Worm (Caenorhabditis elegans): ENCODE measurements around the gene Y53F4B.43.
A peak's percentile ranks its signal among the peaks of the same experiment; 100 is the strongest.

Y53F4B.43 gene

ce11 chrII:15010366-15011235 lies 22.3 kb downstream of the Y53F4B.43 start, which contains the start of the genes Y53F4B.9 and Y53F4B.11 (continued):
- no peak for TF ChIP-seq madf-10 (tag; optimal IDR thresholded peaks at IDR 0.05)
- TF ChIP-seq B0019.2 (GFP tag; conservative IDR thresholded peaks at IDR 0.05): peak; percentile 95
- TF ChIP-seq ceh-58 (GFP tag; IDR thresholded peaks at IDR 0.05): no peak
- TF ChIP-seq tbx-9 (tag; optimal IDR thresholded peaks at IDR 0.05; ENCODE audit: borderline replicate concordance): no peak
- TF ChIP-seq ceh-40 (GFP tag; IDR thresholded peaks at IDR 0.05): no peak
- no peak for TF ChIP-seq C06A6.2 (GFP tag; conservative IDR thresholded peaks at IDR 0.05)
- no peak for TF ChIP-seq gei-17 (GFP tag; optimal IDR thresholded peaks at IDR 0.05)
- peak; percentile 72 for TF ChIP-seq hmg-1.2 (GFP tag; IDR thresholded peaks at IDR 0.05)
- TF ChIP-seq tbp1 (GFP tag; optimal IDR thresholded peaks at IDR 0.05): peak; percentile 71
- 0 out of 2 replicates have a peak, but pooled peaks have one; percentile 13 for TF ChIP-seq Y79H2A.3 (GFP tag; conservative IDR thresholded peaks at IDR 0.05)
- no peak for TF ChIP-seq lag-1 (GFP tag; IDR thresholded peaks at IDR 0.05)
- TF ChIP-seq ztf-25 (GFP tag; IDR thresholded peaks at IDR 0.05): 0 out of 2 replicates have a peak, but pooled peaks have one; percentile 31
- no peak for TF ChIP-seq rpc-1 (optimal IDR thresholded peaks at IDR 0.05)
- no peak for TF ChIP-seq rpc-1 (tag; optimal IDR thresholded peaks at IDR 0.05)
- TF ChIP-seq F57A8.1 (GFP tag; optimal IDR thresholded peaks at IDR 0.05): no peak
- no peak for TF ChIP-seq ztf-3 (GFP tag; optimal IDR thresholded peaks at IDR 0.05)
- TF ChIP-seq Y53F4B.3 (GFP tag; IDR thresholded peaks at IDR 0.05): no peak
- no peak for TF ChIP-seq rec-8 (tag; optimal IDR thresholded peaks at IDR 0.05)
- no peak for TF ChIP-seq dpff-1 (tag; optimal IDR thresholded peaks at IDR 0.05)
- TF ChIP-seq Y67H2A.10 (GFP tag; conservative IDR thresholded peaks at IDR 0.05): no peak
- no peak for TF ChIP-seq hlh-26 (GFP tag; conservative IDR thresholded peaks at IDR 0.05)
- TF ChIP-seq C17E4.6 (GFP tag; IDR thresholded peaks at IDR 0.05): peak; percentile 73; the same call in 1 of the 2 replicates
- peak; percentile 99 for TF ChIP-seq madf-6 (GFP tag; IDR thresholded peaks at IDR 0.05)
- peak; percentile 89 to 97 (median 92) for TF ChIP-seq lin-35 (GFP tag; optimal IDR thresholded peaks at IDR 0.05)
- no peak for TF ChIP-seq ccch-3 (GFP tag; optimal IDR thresholded peaks at IDR 0.05)
- peak; percentile 55 for TF ChIP-seq him-1 (tag; optimal IDR thresholded peaks at IDR 0.05)
- TF ChIP-seq sea-2 (GFP tag; IDR thresholded peaks at IDR 0.05): no peak
- peak; percentile 94 for TF ChIP-seq hsf-1 (GFP tag; IDR thresholded peaks at IDR 0.05)
- TF ChIP-seq ceh-100 (GFP tag; IDR thresholded peaks at IDR 0.05): peak; percentile 88
- no peak for TF ChIP-seq repo-1 (tag; optimal IDR thresholded peaks at IDR 0.05)
- TF ChIP-seq F49E8.2 (tag; optimal IDR thresholded peaks at IDR 0.05; ENCODE audit: insufficient read depth): peak; percentile 88
- TF ChIP-seq ztf-26 (tag; optimal IDR thresholded peaks at IDR 0.05): no peak
- TF ChIP-seq lin-26 (GFP tag; IDR thresholded peaks at IDR 0.05): 0 out of 2 replicates have a peak, but pooled peaks have one; percentile 10
- TF ChIP-seq somi-1 (GFP tag; optimal IDR thresholded peaks at IDR 0.05): no peak
- no peak for TF ChIP-seq F55B11.4 (tag; optimal IDR thresholded peaks at IDR 0.05; ENCODE audit: borderline replicate concordance, insufficient read depth)
- TF ChIP-seq zfh-2 (GFP tag; conservative IDR thresholded peaks at IDR 0.05): peak; percentile 66; the same call in 1 of the 2 replicates
- no peak for TF ChIP-seq ZK185.1 (tag; optimal IDR thresholded peaks at IDR 0.05; ENCODE audit: poor library complexity, severe bottlenecking)
- peak; percentile 74; the same call in 1 of the 2 replicates for TF ChIP-seq aptf-2 (GFP tag; conservative IDR thresholded peaks at IDR 0.05)
- no peak for TF ChIP-seq nfya-2 (GFP tag; IDR thresholded peaks at IDR 0.05)
- no peak for TF ChIP-seq mxl-1 (tag; optimal IDR thresholded peaks at IDR 0.05)
- peak; percentile 97 for TF ChIP-seq madf-8 (GFP tag; conservative IDR thresholded peaks at IDR 0.05)
- TF ChIP-seq Y53G8AR.9 (GFP tag; conservative IDR thresholded peaks at IDR 0.05): peak; percentile 90
- TF ChIP-seq lsl-1 (GFP tag; optimal IDR thresholded peaks at IDR 0.05): peak; percentile 85
- peak; percentile 94 for TF ChIP-seq xnd-1 (tag; optimal IDR thresholded peaks at IDR 0.05)
- no peak for TF ChIP-seq B0035.1 (tag; optimal IDR thresholded peaks at IDR 0.05)
- TF ChIP-seq ceh-79 (tag; optimal IDR thresholded peaks at IDR 0.05): no peak
- TF ChIP-seq attf-5 (GFP tag; optimal IDR thresholded peaks at IDR 0.05): peak; percentile 2

Measured in whole organism, young adult.